Fruit fly (Drosophila melanogaster): ENCODE data around the gene CG32579.

CG32579 gene

DNA sequence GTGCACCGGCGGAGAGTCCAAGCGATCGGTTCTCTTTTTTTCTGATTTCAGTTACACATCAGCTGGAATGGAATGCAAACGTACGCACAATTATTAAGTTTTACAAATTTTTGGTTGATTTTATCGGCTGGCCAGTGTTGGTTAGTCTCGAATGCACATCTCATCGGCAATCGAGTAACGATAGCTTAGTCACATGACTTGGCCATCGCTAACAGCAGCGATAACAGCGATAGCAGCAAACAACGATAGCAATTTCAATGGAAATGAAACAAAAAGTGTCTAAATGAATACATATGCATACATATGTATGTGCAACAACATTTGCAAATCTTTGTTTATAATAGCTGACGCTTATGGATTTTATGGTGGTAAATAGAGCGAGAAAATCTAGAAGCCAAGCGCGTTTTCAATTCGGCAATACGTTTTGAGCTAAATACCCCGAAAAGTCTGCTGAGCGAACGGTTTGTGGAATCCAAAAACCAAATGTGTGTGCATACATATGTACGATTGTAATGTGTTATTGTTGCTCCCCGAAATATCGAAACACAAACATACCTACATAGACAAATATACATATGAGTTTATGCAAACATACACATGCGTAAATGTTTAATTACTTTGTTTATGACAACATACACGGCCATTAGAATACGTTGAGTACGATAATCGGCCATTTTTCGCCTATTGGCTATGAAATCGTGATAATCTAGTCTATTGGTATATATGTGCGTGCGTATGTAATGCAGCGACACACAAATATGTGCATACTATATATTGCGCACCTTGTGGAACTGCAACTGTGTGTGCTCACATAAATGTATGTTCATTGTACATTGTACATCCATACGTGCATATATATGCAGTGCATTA, 26.4 kb upstream of the CG32579 start, which contains the start of gene CG3632 (continued):
- peak; percentile 66 for TF ChIP-seq Doc3 (GFP tag; IDR thresholded peaks at IDR 0.05; ENCODE audit: partially characterized antibody)
- no peak for TF ChIP-seq CG3407 (GFP tag; optimal IDR thresholded peaks at IDR 0.05)
- peak; percentile 53 for TF ChIP-seq CG12155 (GFP tag; optimal IDR thresholded peaks at IDR 0.05)
- TF ChIP-seq CTCF (GFP tag; optimal IDR thresholded peaks at IDR 0.05) = no peak
- TF ChIP-seq salm (tag; optimal IDR thresholded peaks at IDR 0.05) = no peak
- no peak for TF ChIP-seq psq (GFP tag; optimal IDR thresholded peaks at IDR 0.05)
- TF ChIP-seq ERR (GFP tag; optimal IDR thresholded peaks at IDR 0.05) = peak; percentile 49
- no peak for TF ChIP-seq org-1 (GFP tag; optimal IDR thresholded peaks at IDR 0.05)
- TF ChIP-seq CG6272 (GFP tag; IDR thresholded peaks at IDR 0.05) = peak; percentile 50
- TF ChIP-seq CG8765 (GFP tag; IDR thresholded peaks at IDR 0.05) = no peak
- peak; percentile 17 for TF ChIP-seq CG8290 (GFP tag; optimal IDR thresholded peaks at IDR 0.05)
- peak in 1 of 2 experiments; percentile 81 for TF ChIP-seq CG8290 (tag; optimal IDR thresholded peaks at IDR 0.05)
- peak; percentile 20 for TF ChIP-seq pum (GFP tag; optimal IDR thresholded peaks at IDR 0.05)
- no peak for TF ChIP-seq CG4424 (GFP tag; optimal IDR thresholded peaks at IDR 0.05)
- TF ChIP-seq CG16779 (GFP tag; IDR thresholded peaks at IDR 0.05) = no peak
- TF ChIP-seq CrebB (tag; optimal IDR thresholded peaks at IDR 0.05) = no peak
- no peak for TF ChIP-seq CG8281 (tag; optimal IDR thresholded peaks at IDR 0.05)
- no peak for TF ChIP-seq CG15696 (tag; optimal IDR thresholded peaks at IDR 0.05)
- no peak for TF ChIP-seq gsb-n (tag; optimal IDR thresholded peaks at IDR 0.05)
- peak; percentile 23 for TF ChIP-seq CG3281 (GFP tag; optimal IDR thresholded peaks at IDR 0.05)
- no peak for TF ChIP-seq Usf (GFP tag; optimal IDR thresholded peaks at IDR 0.05)
- no peak for TF ChIP-seq CG8089 (GFP tag; optimal IDR thresholded peaks at IDR 0.05)
- 0 out of 3 replicates have a peak, but pooled peaks have one; percentile 19 for TF ChIP-seq zfh1 (GFP tag; IDR thresholded peaks at IDR 0.05)
- TF ChIP-seq abd-A (tag; optimal IDR thresholded peaks at IDR 0.05) = no peak
- peak; percentile 51 for TF ChIP-seq tin (GFP tag; optimal IDR thresholded peaks at IDR 0.05)
- TF ChIP-seq CG6813 (GFP tag; optimal IDR thresholded peaks at IDR 0.05) = no peak
- no peak for TF ChIP-seq jing (GFP tag; optimal IDR thresholded peaks at IDR 0.05)
- peak; percentile 27 for TF ChIP-seq CG15479 (GFP tag; optimal IDR thresholded peaks at IDR 0.05)
- no peak for TF ChIP-seq CG31441 (GFP tag; IDR thresholded peaks at IDR 0.05)
- TF ChIP-seq CG7745 (tag; optimal IDR thresholded peaks at IDR 0.05) = no peak
- TF ChIP-seq CG6689 (GFP tag; IDR thresholded peaks at IDR 0.05) = no peak
- no peak for TF ChIP-seq bcd (GFP tag; optimal IDR thresholded peaks at IDR 0.05)
- no peak for TF ChIP-seq HHEX (GFP tag; optimal IDR thresholded peaks at IDR 0.05)
- 0 out of 3 replicates have a peak, but pooled peaks have one; percentile 11 for TF ChIP-seq so (GFP tag; IDR thresholded peaks at IDR 0.05)
- TF ChIP-seq nerfin-2 (GFP tag; IDR thresholded peaks at IDR 0.05; ENCODE audit: partially characterized antibody) = peak; percentile 84
- TF ChIP-seq B-H2 (GFP tag; optimal IDR thresholded peaks at IDR 0.05) = peak; percentile 58
- peak; percentile 17 for TF ChIP-seq Atf-2 (GFP tag; optimal IDR thresholded peaks at IDR 0.05)
- TF ChIP-seq CG4360 (GFP tag; IDR thresholded peaks at IDR 0.05) = no peak
- no peak for TF ChIP-seq CG8359 (GFP tag; optimal IDR thresholded peaks at IDR 0.05; ENCODE audit: borderline replicate concordance)
- no peak for TF ChIP-seq Poxn (GFP tag; IDR thresholded peaks at IDR 0.05)
- TF ChIP-seq stc (GFP tag; IDR thresholded peaks at IDR 0.05) = no peak
- TF ChIP-seq Dbx (GFP tag; IDR thresholded peaks at IDR 0.05) = peak; percentile 69; the same call in 2 of the 3 replicates
- TF ChIP-seq CG8944 (GFP tag; optimal IDR thresholded peaks at IDR 0.05) = no peak
- TF ChIP-seq gt (GFP tag; IDR thresholded peaks at IDR 0.05) = no peak
- TF ChIP-seq pfk (GFP tag; optimal IDR thresholded peaks at IDR 0.05) = peak; percentile 88
- no peak for TF ChIP-seq fd64A (GFP tag; optimal IDR thresholded peaks at IDR 0.05)
- no peak for TF ChIP-seq fd3F (GFP tag; optimal IDR thresholded peaks at IDR 0.05)
- TF ChIP-seq CG4282 (GFP tag; optimal IDR thresholded peaks at IDR 0.05) = no peak
- no peak for TF ChIP-seq CG12071 (GFP tag; optimal IDR thresholded peaks at IDR 0.05)
- TF ChIP-seq CG15514 (GFP tag; optimal IDR thresholded peaks at IDR 0.05) = peak; percentile 79
